Fruit fly (Drosophila melanogaster) whole organism, adult: ENCODE results near the gene CG14107.

ENCODE experiments used
- CG1620 ChIP-seq: fragments of 200-800 bp; sonication (Bioruptor generic); optimal IDR thresholded peaks from 2 replicates; lab custom pipeline; 2016; ENCODE audit warnings: missing biosample characterization, missing genetic modification characterization
- kay ChIP-seq: fragments of 200-800 bp; sonication (Bioruptor generic); peaks from one replicate; lab custom pipeline; 2016; ENCODE audit warnings: missing biosample characterization, missing genetic modification characterization, borderline replicate concordance
- toe ChIP-seq: fragments of 200-800 bp; sonication (Bioruptor generic); optimal IDR thresholded peaks from 2 replicates; lab custom pipeline; 2016; ENCODE audit warnings: missing biosample characterization, missing genetic modification characterization

dm6 chr3L:13425571-13425970, 44.4 kb upstream of the CG14107 start, which contains the start of gene CG14106:
- TF ChIP-seq kay (GFP tag; lab: Kevin White, UChicago) (no peak), CG1620 (no peak), toe (GFP tag; lab: Kevin White, UChicago) (no peak)
